Worm (Caenorhabditis elegans): ENCODE results near the gene gpr-2.
A peak's percentile ranks its signal among the peaks of the same experiment; 100 is the strongest.
"Not testable (repeated sequence)": the region's sequence is repeated elsewhere in the genome, so short reads cannot be mapped to it uniquely, and the experiment has no call there.

gpr-2 gene

ce11 chrIII:9434999-9435398 lies 42.0 kb upstream of the gpr-2 start:
- TF ChIP-seq R02D3.7 (tag; optimal IDR thresholded peaks at IDR 0.05) (no peak), ceh-62 (tag; optimal IDR thresholded peaks at IDR 0.05) (no peak), lin-1 (GFP tag; IDR thresholded peaks at IDR 0.05) (no peak), lir-3 (tag; optimal IDR thresholded peaks at IDR 0.05) (no peak), lin-38 (GFP tag; IDR thresholded peaks at IDR 0.05) (peak; percentile 38), arid-1 (GFP tag; conservative IDR thresholded peaks at IDR 0.05) (peak; percentile 15; the same call in 1 of the 2 replicates), unc-130 (GFP tag; optimal IDR thresholded peaks at IDR 0.05) (no peak)

ce11 chrIII:9433576-9434107 lies 40.7 kb upstream of the gpr-2 start, which contains the start of gene cpar-1:
cpar-1 (plus strand) TSS chrIII:9434057.
- TF ChIP-seq F49E8.2 (tag; optimal IDR thresholded peaks at IDR 0.05; ENCODE audit: borderline replicate concordance), result peak; percentile 55
- TF ChIP-seq hlh-11 (tag; optimal IDR thresholded peaks at IDR 0.05), result no peak
- no peak for TF ChIP-seq hlh-30 (tag; optimal IDR thresholded peaks at IDR 0.05; ENCODE audit: insufficient read depth)
- TF ChIP-seq aha-1 (tag), result no peak
- no peak for TF ChIP-seq nhr-10 (tag; optimal IDR thresholded peaks at IDR 0.05)
- TF ChIP-seq daf-16 (GFP tag; optimal IDR thresholded peaks at IDR 0.05), result no peak
- no peak for TF ChIP-seq daf-16 (tag; optimal IDR thresholded peaks at IDR 0.05)
- no peak for TF ChIP-seq set-16 (GFP tag; IDR thresholded peaks at IDR 0.05)
- TF ChIP-seq unc-130 (GFP tag; optimal IDR thresholded peaks at IDR 0.05), result peak; percentile 9
- TF ChIP-seq ceh-32 (tag; optimal IDR thresholded peaks at IDR 0.05; ENCODE audit: poor library complexity), result no peak
- TF ChIP-seq F10B5.3 (tag; optimal IDR thresholded peaks at IDR 0.05), result no peak
- TF ChIP-seq vab-7 (GFP tag; IDR thresholded peaks at IDR 0.05), result no peak
- TF ChIP-seq mdl-1 (tag; optimal IDR thresholded peaks at IDR 0.05), result no peak
- no peak for TF ChIP-seq lsy-2 (tag; optimal IDR thresholded peaks at IDR 0.05)
- no peak for TF ChIP-seq hmg-1.1 (GFP tag; IDR thresholded peaks at IDR 0.05)

DNA sequence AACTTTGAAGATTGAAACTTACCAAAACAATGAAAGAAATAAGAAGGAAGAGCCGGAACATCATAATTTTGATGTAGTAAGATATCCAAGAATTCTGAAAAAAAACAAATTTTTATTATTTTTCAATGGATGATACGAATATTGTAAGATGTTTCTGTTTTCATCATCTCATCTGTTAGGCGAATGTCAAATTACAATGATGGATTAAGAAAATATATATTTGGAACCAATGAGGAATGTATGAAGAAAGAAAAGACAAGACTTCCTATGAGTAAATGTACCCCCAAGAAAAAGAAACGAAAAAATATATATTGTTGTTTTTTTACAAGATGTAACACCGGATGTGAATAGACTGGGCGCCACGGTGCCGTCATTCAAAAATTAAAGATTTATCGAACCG lies 33.3 kb upstream of the gpr-2 start, which contains the start of gene T26G10.5:
T26G10.5 (minus strand) TSS at position 101 of the 400 bp plus-strand sequence.
- no peak for TF ChIP-seq duxl-1 (tag; optimal IDR thresholded peaks at IDR 0.05; ENCODE audit: poor library complexity)
- TF ChIP-seq ceh-20 (GFP tag; IDR thresholded peaks at IDR 0.05), result no peak
- TF ChIP-seq lin-1 (GFP tag; IDR thresholded peaks at IDR 0.05), result no peak
- TF ChIP-seq nhr-77 (tag; optimal IDR thresholded peaks at IDR 0.05), result no peak
- no peak for TF ChIP-seq F10B5.3 (tag; optimal IDR thresholded peaks at IDR 0.05)
- no peak for TF ChIP-seq madf-5 (GFP tag; IDR thresholded peaks at IDR 0.05)
- no peak for TF ChIP-seq tag-97 (GFP tag; IDR thresholded peaks at IDR 0.05)
- TF ChIP-seq gei-8 (GFP tag; optimal IDR thresholded peaks at IDR 0.05), result no peak
- TF ChIP-seq mdl-1 (tag; optimal IDR thresholded peaks at IDR 0.05), result no peak
- no peak for TF ChIP-seq nhr-28 (tag; optimal IDR thresholded peaks at IDR 0.05)
- TF ChIP-seq dmd-6 (GFP tag; IDR thresholded peaks at IDR 0.05), result no peak
- TF ChIP-seq ZK337.2 (GFP tag; IDR thresholded peaks at IDR 0.05), result no peak
- no peak for TF ChIP-seq ceh-32 (tag; optimal IDR thresholded peaks at IDR 0.05; ENCODE audit: poor library complexity)
- no peak for TF ChIP-seq nhr-237 (tag; optimal IDR thresholded peaks at IDR 0.05)
- TF ChIP-seq ces-1 (GFP tag; optimal IDR thresholded peaks at IDR 0.05), result no peak

DNA sequence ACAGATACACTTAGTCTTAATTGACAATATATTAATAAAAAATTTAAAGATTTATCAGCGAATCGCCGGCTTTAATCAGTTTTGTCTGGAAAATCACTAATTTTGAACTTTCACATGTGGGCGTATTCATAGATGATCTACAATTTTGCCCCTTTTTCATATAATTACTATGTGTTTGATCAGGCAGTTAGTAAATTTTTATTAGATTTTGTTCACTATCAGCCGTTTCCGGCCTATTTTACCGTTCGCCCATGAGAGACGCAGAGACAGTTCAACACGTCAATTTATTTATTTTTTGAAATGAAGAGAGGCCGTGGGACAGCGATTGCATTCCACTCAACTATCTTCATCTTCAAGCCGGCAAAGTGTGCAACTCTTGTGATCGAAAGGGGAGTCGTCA lies 27.3 kb upstream of the gpr-2 start, which contains the start of gene T26G10.4:
T26G10.4 (plus strand) TSS at position 301 of the 400 bp plus-strand sequence.
- TF ChIP-seq skn-1 (tag; optimal IDR thresholded peaks at IDR 0.05); set-16 (GFP tag; IDR thresholded peaks at IDR 0.05); spr-1 (tag; optimal IDR thresholded peaks at IDR 0.05): not testable (repeated sequence)

ce11 chrIII:9413340-9413739 lies 20.4 kb upstream of the gpr-2 start, which contains the start of gene T26G10.3:
T26G10.3 (minus strand) TSS chrIII:9413440.
- no peak for TF ChIP-seq nhr-10 (tag; optimal IDR thresholded peaks at IDR 0.05)
- TF ChIP-seq lim-7 (GFP tag; IDR thresholded peaks at IDR 0.05), result no peak
- no peak for TF ChIP-seq zip-2 (tag; optimal IDR thresholded peaks at IDR 0.05)
- TF ChIP-seq egl-43 (GFP tag; IDR thresholded peaks at IDR 0.05), result no peak
- TF ChIP-seq lin-13 (GFP tag; optimal IDR thresholded peaks at IDR 0.05), result no peak
- TF ChIP-seq aha-1 (tag), result no peak
- TF ChIP-seq Y105C5A.15 (GFP tag; IDR thresholded peaks at IDR 0.05), result no peak
- no peak for TF ChIP-seq unc-62 (GFP tag; optimal IDR thresholded peaks at IDR 0.05 in 1 of 2)
- no peak for TF ChIP-seq unc-62 (tag; optimal IDR thresholded peaks at IDR 0.05)
- TF ChIP-seq egl-27 (tag; optimal IDR thresholded peaks at IDR 0.05), result no peak
- TF ChIP-seq arid-1 (GFP tag; conservative IDR thresholded peaks at IDR 0.05), result no peak
- no peak for TF ChIP-seq pqm-1 (tag; optimal IDR thresholded peaks at IDR 0.05)
- no peak for TF ChIP-seq nhr-102 (tag; optimal IDR thresholded peaks at IDR 0.05)
